Worm (Caenorhabditis elegans) whole organism, mixed stage, embryonic: Measurements from ENCODE around the gene W04G3.13.

Experiments used
- M03D4.4 ChIP-seq: sonication (generic microtip); optimal IDR thresholded peaks from 2 replicates; lab custom pipeline; 2017; ENCODE audit warnings: mild to moderate bottlenecking, missing genetic modification characterization, missing compliant biosample characterization
- bed-3 ChIP-seq: fragments of 200-800 bp; sonication (Bioruptor generic); optimal IDR thresholded peaks from 3 replicates; lab custom pipeline; 2018; ENCODE audit warnings: mild to moderate bottlenecking, missing genetic modification characterization, moderate library complexity, missing compliant biosample characterization
- blmp-1 ChIP-seq: fragments of 150-350 bp; optimal IDR thresholded peaks from 2 replicates; lab custom pipeline; 2014; ENCODE audit warnings: missing biosample characterization, missing genetic modification characterization
- ceh-39 ChIP-seq: fragments of 150-350 bp; optimal IDR thresholded peaks from 2 replicates; lab custom pipeline; 2014; ENCODE audit warnings: missing biosample characterization, missing genetic modification characterization
- ceh-43 ChIP-seq: fragments of 200-800 bp; sonication (Bioruptor generic); optimal IDR thresholded peaks from 2 replicates; lab custom pipeline; 2018; ENCODE audit warnings: mild to moderate bottlenecking, missing genetic modification characterization, moderate library complexity, missing compliant biosample characterization
- ceh-83 ChIP-seq: fragments of 200-800 bp; sonication (Bioruptor generic); optimal IDR thresholded peaks from 2 replicates; lab custom pipeline; 2018; ENCODE audit warnings: mild to moderate bottlenecking, missing genetic modification characterization, missing compliant biosample characterization
- ces-1 ChIP-seq: fragments of 150-350 bp; optimal IDR thresholded peaks from 2 replicates; lab custom pipeline; 2014; ENCODE audit warnings: missing biosample characterization, missing genetic modification reagents, missing genetic modification characterization
- cnd-1 ChIP-seq: fragments of 200-800 bp; sonication (Bioruptor generic); optimal IDR thresholded peaks from 2 replicates; lab custom pipeline; 2018; ENCODE audit warnings: mild to moderate bottlenecking, missing genetic modification characterization, missing compliant biosample characterization
- drap-1 ChIP-seq: fragments of 200-800 bp; sonication (Bioruptor generic); optimal IDR thresholded peaks from 3 replicates; lab custom pipeline; 2018; ENCODE audit warnings: mild to moderate bottlenecking, missing genetic modification characterization, missing compliant biosample characterization
- elt-1 ChIP-seq: sonication (generic microtip); optimal IDR thresholded peaks from 2 replicates; lab custom pipeline; 2017; ENCODE audit warnings: missing genetic modification characterization, mild to moderate bottlenecking, missing compliant biosample characterization, antibody characterized with exemption, moderate library complexity, borderline replicate concordance; ENCODE audit not compliant: insufficient read depth
- elt-3 ChIP-seq: fragments of 150-350 bp; optimal IDR thresholded peaks from 2 replicates; lab custom pipeline; 2014; ENCODE audit warnings: missing biosample characterization, missing genetic modification characterization
- flh-1 ChIP-seq: fragments of 200-800 bp; sonication (Bioruptor generic); optimal IDR thresholded peaks from 2 replicates; lab custom pipeline; 2018; ENCODE audit warnings: mild to moderate bottlenecking, missing genetic modification characterization, moderate library complexity, missing compliant biosample characterization
- ham-2 ChIP-seq: fragments of 200-800 bp; sonication (Bioruptor generic); optimal IDR thresholded peaks from 2 replicates; lab custom pipeline; 2018; ENCODE audit warnings: mild to moderate bottlenecking, missing genetic modification characterization, missing compliant biosample characterization
- hlh-1 ChIP-seq: fragments of 150-350 bp; optimal IDR thresholded peaks from 2 replicates; lab custom pipeline; 2014; ENCODE audit warnings: missing biosample characterization, missing genetic modification reagents, missing genetic modification characterization
- lin-13 ChIP-seq: fragments of 150-350 bp; optimal IDR thresholded peaks from 2 replicates; lab custom pipeline; 2014; ENCODE audit warnings: missing biosample characterization, missing genetic modification characterization
- lin-32 ChIP-seq: fragments of 200-800 bp; sonication (Bioruptor generic); optimal IDR thresholded peaks from 2 replicates; lab custom pipeline; 2018; ENCODE audit warnings: mild to moderate bottlenecking, missing genetic modification characterization, missing compliant biosample characterization
- lsy-2 ChIP-seq: fragments of 150-350 bp; optimal IDR thresholded peaks from 2 replicates; lab custom pipeline; 2014; ENCODE audit warnings: missing biosample characterization, missing genetic modification characterization
- mab-5 ChIP-seq: fragments of 150-350 bp; optimal IDR thresholded peaks from 2 replicates; lab custom pipeline; 2014; ENCODE audit warnings: missing biosample characterization, missing genetic modification characterization
- mep-1 ChIP-seq: fragments of 150-350 bp; optimal IDR thresholded peaks from 2 replicates; lab custom pipeline; 2017; ENCODE audit warnings: missing biosample characterization, missing genetic modification reagents, missing genetic modification characterization, inconsistent platforms
- mls-2 ChIP-seq: sonication (generic microtip); optimal IDR thresholded peaks from 2 replicates; lab custom pipeline; 2016; ENCODE audit warnings: mild to moderate bottlenecking, missing genetic modification characterization, moderate library complexity, missing compliant biosample characterization
- nhr-12 ChIP-seq: fragments of 150-350 bp; optimal IDR thresholded peaks from 2 replicates; lab custom pipeline; 2014; ENCODE audit warnings: missing biosample characterization, missing genetic modification characterization
- nhr-2 ChIP-seq: fragments of 150-350 bp; optimal IDR thresholded peaks from 2 replicates; lab custom pipeline; 2014; ENCODE audit warnings: missing biosample characterization, missing genetic modification characterization
- nhr-237 ChIP-seq: fragments of 150-350 bp; optimal IDR thresholded peaks from 2 replicates; lab custom pipeline; 2014; ENCODE audit warnings: missing biosample characterization, missing genetic modification characterization
- nhr-28 ChIP-seq: fragments of 150-350 bp; optimal IDR thresholded peaks from 2 replicates; lab custom pipeline; 2014; ENCODE audit warnings: missing biosample characterization, missing genetic modification characterization
- nhr-76 ChIP-seq: sonication (generic microtip); optimal IDR thresholded peaks from 2 replicates; lab custom pipeline; 2017; ENCODE audit warnings: missing biosample characterization, missing genetic modification characterization
- pha-4 ChIP-seq: fragments of 150-350 bp; optimal IDR thresholded peaks from 2 replicates; lab custom pipeline; 2018; ENCODE audit warnings: missing biosample characterization, missing genetic modification reagents, missing genetic modification characterization
- sem-2 ChIP-seq: fragments of 200-800 bp; sonication (Bioruptor generic); optimal IDR thresholded peaks from 2 replicates; lab custom pipeline; 2018; ENCODE audit warnings: mild to moderate bottlenecking, missing genetic modification characterization, missing compliant biosample characterization
- snpc-4 ChIP-seq: fragments of 150-350 bp; optimal IDR thresholded peaks from 2 replicates; lab custom pipeline; 2014; ENCODE audit warnings: missing biosample characterization, missing genetic modification characterization
- sptf-1 ChIP-seq: sonication (generic microtip); optimal IDR thresholded peaks from 2 replicates; lab custom pipeline; 2017; ENCODE audit warnings: mild to moderate bottlenecking, missing genetic modification characterization, moderate library complexity, missing compliant biosample characterization
- tbx-8 ChIP-seq: fragments of 200-800 bp; sonication (Bioruptor generic); optimal IDR thresholded peaks from 2 replicates; lab custom pipeline; 2018; ENCODE audit warnings: mild to moderate bottlenecking, missing genetic modification characterization, moderate library complexity, missing compliant biosample characterization
- unc-120 ChIP-seq: sonication (generic microtip); optimal IDR thresholded peaks from 2 replicates; lab custom pipeline; 2017; ENCODE audit warnings: missing genetic modification characterization, missing compliant biosample characterization; ENCODE audit not compliant: poor library complexity, severe bottlenecking
- unc-39 ChIP-seq: fragments of 150-350 bp; optimal IDR thresholded peaks from 2 replicates; lab custom pipeline; 2014; ENCODE audit warnings: missing biosample characterization, missing genetic modification characterization
- unc-62 ChIP-seq: fragments of 150-350 bp; optimal IDR thresholded peaks from 2 replicates; lab custom pipeline; 2014; ENCODE audit warnings: missing biosample characterization, missing genetic modification reagents, missing genetic modification characterization
- zip-8 ChIP-seq: fragments of 150-350 bp; optimal IDR thresholded peaks from 2 replicates; lab custom pipeline; 2014; ENCODE audit warnings: missing biosample characterization, missing genetic modification characterization
- ztf-11 ChIP-seq: fragments of 150-350 bp; optimal IDR thresholded peaks from 2 replicates; lab custom pipeline; 2014; ENCODE audit warnings: missing biosample characterization, missing genetic modification characterization

W04G3.13 gene

DNA sequence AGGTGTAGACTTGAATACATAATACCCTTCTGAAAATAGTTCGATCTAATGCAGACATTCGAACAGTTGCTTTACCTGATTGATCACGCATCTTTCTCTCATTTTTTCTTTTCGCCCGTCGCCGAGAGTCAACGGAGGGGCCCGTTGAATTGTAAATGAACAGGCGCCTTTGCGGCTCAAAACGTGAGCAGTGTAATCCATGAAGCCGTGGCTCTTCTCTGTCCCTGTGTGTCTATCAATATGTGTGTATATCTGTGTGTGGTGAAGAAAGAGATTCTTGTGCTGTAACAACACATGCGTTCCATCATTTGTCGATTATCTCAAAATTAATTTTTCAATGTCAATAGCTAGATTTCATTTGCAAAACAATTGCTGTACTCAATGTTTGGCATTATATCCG lies 44.0 kb downstream of the W04G3.13 start:
- TF ChIP-seq unc-120 (tag; lab: Kevin White, UChicago) (peak; percentile 83), hlh-1 (tag; lab: Kevin White, UChicago) (peak; percentile 98), blmp-1 (tag; lab: Kevin White, UChicago) (no peak), unc-62 (GFP tag; lab: Kevin White, UChicago) (peak; percentile 88), M03D4.4 (tag; lab: Kevin White, UChicago) (peak; percentile 11), nhr-237 (tag; lab: Kevin White, UChicago) (no peak)

DNA sequence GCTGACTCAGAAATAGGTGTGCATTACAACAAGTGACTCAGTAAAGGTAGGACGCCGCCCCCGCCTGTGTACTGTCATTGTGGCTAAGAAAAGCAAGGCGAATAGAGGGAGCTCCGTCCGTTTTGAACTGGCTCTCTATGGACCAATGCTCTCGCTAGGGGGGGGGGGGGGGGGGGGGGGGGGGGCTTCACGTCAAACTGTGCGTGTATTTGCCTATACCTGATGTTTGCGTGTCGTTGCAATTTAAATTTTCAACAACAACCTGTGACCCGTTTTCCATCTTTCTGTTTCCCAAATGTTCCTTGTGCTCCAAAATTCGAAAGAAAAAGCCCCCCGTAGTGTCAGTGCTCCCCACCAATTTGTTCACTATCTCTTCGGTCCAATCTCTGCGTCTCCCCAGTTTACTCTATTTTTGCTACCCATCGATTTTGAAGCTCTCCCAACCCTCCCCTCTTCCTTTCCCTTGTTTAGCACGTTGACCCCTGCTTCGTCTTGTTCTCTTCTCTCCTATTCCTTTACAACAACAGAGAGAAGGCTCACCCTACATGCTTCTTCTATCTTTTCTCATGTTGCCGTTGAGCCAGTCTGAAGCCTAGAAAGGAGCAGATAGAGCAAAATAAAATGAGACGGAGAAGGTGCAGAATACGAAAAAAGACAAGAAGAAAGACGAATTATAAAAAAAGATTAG lies 45.0 kb downstream of the W04G3.13 start:
- TF ChIP-seq flh-1 (GFP tag; lab: Kevin White, UChicago) (no peak), blmp-1 (tag; lab: Kevin White, UChicago) (no peak), mep-1 (peak; percentile 33), ceh-39 (no peak), bed-3 (GFP tag; lab: Kevin White, UChicago) (no peak), mls-2 (tag; lab: Kevin White, UChicago) (peak; percentile 2), pha-4 (tag; lab: Kevin White, UChicago) (no peak), sptf-1 (tag; lab: Kevin White, UChicago) (peak; percentile 32), cnd-1 (tag; lab: Kevin White, UChicago) (peak; percentile 6), elt-3 (tag; lab: Kevin White, UChicago) (no peak), unc-39 (tag; lab: Kevin White, UChicago) (no peak), sem-2 (no peak), zip-8 (tag; lab: Kevin White, UChicago) (no peak), unc-62 (GFP tag; lab: Kevin White, UChicago) (no peak), hlh-1 (tag; lab: Kevin White, UChicago) (no peak), ceh-83 (GFP tag; lab: Kevin White, UChicago) (no peak), lin-32 (GFP tag; lab: Kevin White, UChicago) (no peak), drap-1 (GFP tag; lab: Kevin White, UChicago) (no peak), ham-2 (GFP tag; lab: Kevin White, UChicago) (no peak), nhr-2 (tag; lab: Kevin White, UChicago) (no peak), nhr-28 (tag; lab: Kevin White, UChicago) (no peak), ceh-43 (no peak), unc-120 (tag; lab: Kevin White, UChicago) (peak; percentile 56), M03D4.4 (tag; lab: Kevin White, UChicago) (no peak), nhr-76 (no peak), tbx-8 (no peak), lsy-2 (tag; lab: Kevin White, UChicago) (no peak), elt-1 (tag; lab: Kevin White, UChicago) (no peak), mab-5 (tag; lab: Kevin White, UChicago) (no peak), lin-13 (tag; lab: Kevin White, UChicago) (no peak), snpc-4 (no peak), nhr-237 (tag; lab: Kevin White, UChicago) (no peak), ces-1 (GFP tag; lab: Kevin White, UChicago) (peak; percentile 78), nhr-12 (tag; lab: Kevin White, UChicago) (no peak), ztf-11 (tag; lab: Kevin White, UChicago) (no peak)

DNA sequence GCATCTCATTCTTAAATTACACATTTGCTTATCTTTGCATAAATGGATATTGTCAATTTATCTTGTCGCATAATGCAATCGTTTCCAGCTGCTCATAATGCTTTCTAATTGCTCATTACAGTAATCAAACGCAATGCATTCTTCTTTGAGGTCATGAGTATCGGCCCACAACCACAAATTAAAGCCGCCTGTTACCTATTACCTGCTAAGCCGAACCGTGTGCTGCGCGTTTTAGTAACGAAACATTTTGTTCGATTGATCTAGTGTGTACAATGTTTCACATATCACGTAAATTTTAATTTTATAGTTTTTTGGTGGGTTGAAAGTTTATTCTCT lies 45.6 kb downstream of the W04G3.13 start:
- TF ChIP-seq ces-1 (GFP tag; lab: Kevin White, UChicago) (peak; percentile 48), pha-4 (tag; lab: Kevin White, UChicago) (no peak)
